Worm (Caenorhabditis elegans) whole organism, late embryonic: ENCODE results near the gene F13H10.3.

Source experiments
- dve-1 ChIP-seq: sonication (generic microtip); optimal IDR thresholded peaks from 2 replicates; lab custom pipeline; 2017; ENCODE audit warnings: antibody characterized with exemption, mild to moderate bottlenecking, missing genetic modification characterization, missing compliant biosample characterization
- ets-4 ChIP-seq: sonication (generic microtip); optimal IDR thresholded peaks from 2 replicates; lab custom pipeline; 2016; ENCODE audit warnings: missing genetic modification characterization, missing compliant biosample characterization
- nhr-11 ChIP-seq: fragments of 150-350 bp; optimal IDR thresholded peaks from 2 replicates; lab custom pipeline; 2014; ENCODE audit warnings: missing biosample characterization, missing genetic modification characterization
- rnt-1 ChIP-seq: sonication (generic microtip); optimal IDR thresholded peaks from 2 replicates; lab custom pipeline; 2016; ENCODE audit warnings: missing genetic modification characterization, missing compliant biosample characterization

ce11 chrIV:11006383-11006782 lies 9.4 kb downstream of the F13H10.3 start:
- TF ChIP-seq nhr-11 (no peak), rnt-1 (tag; lab: Kevin White, UChicago) (no peak), dve-1 (no peak), ets-4 (tag; lab: Kevin White, UChicago) (no peak)
